Worm (Caenorhabditis elegans): ENCODE measurements around the gene F38B6.8.

ce11 chrX:6671717-6672116 is 10.9 kb downstream of the F38B6.8 start:
- TF ChIP-seq ztf-29 (GFP tag; IDR thresholded peaks at IDR 0.05) = no peak
- no peak for TF ChIP-seq flt-1 (GFP tag; IDR thresholded peaks at IDR 0.05)
- no peak for TF ChIP-seq klf-2 (GFP tag; conservative IDR thresholded peaks at IDR 0.05)

All from whole organism, midembryonic.